Worm (Caenorhabditis elegans) whole organism, L2 larva: ENCODE results near the gene C48D1.5.

ENCODE experiments used
- ama-1 ChIP-seq: fragments of 150-350 bp; optimal IDR thresholded peaks from 2 replicates; lab custom pipeline; 2018; ENCODE audit warnings: inconsistent platforms
- ceh-82 ChIP-seq: fragments of 150-350 bp; optimal IDR thresholded peaks from 2 replicates; lab custom pipeline; 2014; ENCODE audit warnings: missing biosample characterization, missing genetic modification characterization
- elt-1 ChIP-seq: fragments of 150-350 bp; optimal IDR thresholded peaks from 2 replicates; lab custom pipeline; 2014; ENCODE audit warnings: missing biosample characterization, missing genetic modification characterization
- lin-11 ChIP-seq: fragments of 150-350 bp; sonication (generic microtip); optimal IDR thresholded peaks from 2 replicates; lab custom pipeline; 2014; ENCODE audit warnings: missing biosample characterization, missing genetic modification characterization, inconsistent platforms, mixed read lengths
- mbf-1 ChIP-seq: sonication (generic microtip); optimal IDR thresholded peaks from 2 replicates; lab custom pipeline; 2017; ENCODE audit warnings: missing biosample characterization, missing genetic modification characterization
- nhr-11 ChIP-seq: fragments of 150-350 bp; optimal IDR thresholded peaks from 2 replicates; lab custom pipeline; 2014; ENCODE audit warnings: missing biosample characterization, missing genetic modification characterization
- snpc-4 ChIP-seq: fragments of 150-350 bp; optimal IDR thresholded peaks from 2 replicates; lab custom pipeline; 2014; ENCODE audit warnings: missing biosample characterization, missing genetic modification characterization

- TF ChIP-seq ama-1 (no peak), lin-11 (tag; lab: Kevin White, UChicago) (no peak), elt-1 (no peak), ceh-82 (tag; lab: Kevin White, UChicago) (no peak), snpc-4 (no peak), nhr-11 (tag; lab: Kevin White, UChicago) (no peak), mbf-1 (tag; lab: Kevin White, UChicago) (no peak)
Measured at ce11 chrIV:13261778-13262177, 40.0 kb downstream of the C48D1.5 start.
